Fruit fly (Drosophila melanogaster): ENCODE results near the gene Ca-alpha1T.

The Ca-alpha1T gene

dm6 chrX:6074845-6075244 lies 117.4 kb downstream of the Ca-alpha1T start, which contains the start of gene Tsp5D (continued):
- TF ChIP-seq usp (GFP tag; optimal IDR thresholded peaks at IDR 0.05) (no peak), CG43689 (GFP tag; IDR thresholded peaks at IDR 0.05) (peak; percentile 86), Fer1 (GFP tag; optimal IDR thresholded peaks at IDR 0.05) (peak; percentile 87), CG6689 (GFP tag; IDR thresholded peaks at IDR 0.05) (peak; percentile 94), tgo (GFP tag; IDR thresholded peaks at IDR 0.05) (peak; percentile 95), CG9932 (GFP tag; IDR thresholded peaks at IDR 0.05) (peak; percentile 51), CG10565 (GFP tag; optimal IDR thresholded peaks at IDR 0.05) (peak; percentile 47), Atf-2 (GFP tag; optimal IDR thresholded peaks at IDR 0.05) (no peak), Oaz (GFP tag; IDR thresholded peaks at IDR 0.05) (peak; percentile 93), salm (tag; optimal IDR thresholded peaks at IDR 0.05) (peak; percentile 90), CG9609 (GFP tag; optimal IDR thresholded peaks at IDR 0.05) (no peak), sr (GFP tag; IDR thresholded peaks at IDR 0.05) (peak; percentile 82), her (GFP tag; optimal IDR thresholded peaks at IDR 0.05) (no peak), ash1 (GFP tag; optimal IDR thresholded peaks at IDR 0.05) (no peak), Opbp (GFP tag; IDR thresholded peaks at IDR 0.05; ENCODE audit: partially characterized antibody) (no peak), HHEX (GFP tag; optimal IDR thresholded peaks at IDR 0.05) (peak; percentile 91), trh (GFP tag; optimal IDR thresholded peaks at IDR 0.05) (peak; percentile 58), MBD-R2 (GFP tag; IDR thresholded peaks at IDR 0.05) (peak; percentile 63), CG13894 (tag; optimal IDR thresholded peaks at IDR 0.05) (peak; percentile 1), gce (GFP tag; IDR thresholded peaks at IDR 0.05) (peak; percentile 95), CG11695 (GFP tag; IDR thresholded peaks at IDR 0.05) (peak; percentile 93), grn (GFP tag; optimal IDR thresholded peaks at IDR 0.05) (no peak), CG4854 (GFP tag; optimal IDR thresholded peaks at IDR 0.05) (peak; percentile 82), lbe (GFP tag; optimal IDR thresholded peaks at IDR 0.05) (no peak), CG7372 (GFP tag; IDR thresholded peaks at IDR 0.05) (peak; percentile 81), unpg (GFP tag; optimal IDR thresholded peaks at IDR 0.05) (peak; percentile 94), Fer3 (tag; optimal IDR thresholded peaks at IDR 0.05) (peak; percentile 88), eve (GFP tag; optimal IDR thresholded peaks at IDR 0.05) (no peak), CG33213 (GFP tag; optimal IDR thresholded peaks at IDR 0.05) (peak; percentile 49), CG11723 (GFP tag; optimal IDR thresholded peaks at IDR 0.05) (peak; percentile 85), CG18262 (tag; optimal IDR thresholded peaks at IDR 0.05) (peak; percentile 91), CG14050 (GFP tag; IDR thresholded peaks at IDR 0.05) (peak; percentile 92), CG10543 (GFP tag; optimal IDR thresholded peaks at IDR 0.05) (peak; percentile 49), B-H2 (GFP tag; optimal IDR thresholded peaks at IDR 0.05) (no peak), CG15011 (GFP tag; optimal IDR thresholded peaks at IDR 0.05) (peak; percentile 76), tap (tag; optimal IDR thresholded peaks at IDR 0.05) (peak; percentile 95), Hr51 (GFP tag; optimal IDR thresholded peaks at IDR 0.05) (peak; percentile 35 to 93), CG9817 (tag; optimal IDR thresholded peaks at IDR 0.05) (peak; percentile 83), Oli (tag; optimal IDR thresholded peaks at IDR 0.05) (peak; percentile 94), sens-2 (GFP tag; IDR thresholded peaks at IDR 0.05) (peak; percentile 91), H2.0 (GFP tag; IDR thresholded peaks at IDR 0.05) (peak; percentile 95), Kr (GFP tag; optimal IDR thresholded peaks at IDR 0.05) (no peak), pfk (GFP tag; optimal IDR thresholded peaks at IDR 0.05) (no peak), insv (GFP tag; optimal IDR thresholded peaks at IDR 0.05) (peak in 1 of 2 experiments; percentile 7), sima (GFP tag; optimal IDR thresholded peaks at IDR 0.05) (no peak), Max (GFP tag; optimal IDR thresholded peaks at IDR 0.05) (peak; percentile 79), Tbp (GFP tag; optimal IDR thresholded peaks at IDR 0.05) (no peak), Hr78 (GFP tag; optimal IDR thresholded peaks at IDR 0.05) (peak in 1 of 2 experiments; percentile 58), pzg (GFP tag; optimal IDR thresholded peaks at IDR 0.05) (no peak), CG13775 (GFP tag; optimal IDR thresholded peaks at IDR 0.05) (peak; percentile 75), CG33557 (GFP tag; optimal IDR thresholded peaks at IDR 0.05) (peak; percentile 56)

Data from whole organism, embryonic.